Worm (Caenorhabditis elegans): ENCODE measurements around the gene fbxa-37.

- no peak for TF ChIP-seq nhr-237 (tag; optimal IDR thresholded peaks at IDR 0.05)
- TF ChIP-seq pha-4 (tag; optimal IDR thresholded peaks at IDR 0.05) = no peak
- TF ChIP-seq drap-1 (GFP tag; optimal IDR thresholded peaks at IDR 0.05) = no peak
- TF ChIP-seq ces-1 (GFP tag; optimal IDR thresholded peaks at IDR 0.05) = no peak
- TF ChIP-seq nhr-28 (tag; optimal IDR thresholded peaks at IDR 0.05) = no peak
- no peak for TF ChIP-seq lsy-2 (tag; optimal IDR thresholded peaks at IDR 0.05)
Measured at ce11 chrIII:1273655-1274328, 11.0 kb upstream of the fbxa-37 start, which contains the start of gene fbxa-29.

Measured in whole organism, mixed stage, embryonic.